Worm (Caenorhabditis elegans): ENCODE results near the gene sds-22.

DNA sequence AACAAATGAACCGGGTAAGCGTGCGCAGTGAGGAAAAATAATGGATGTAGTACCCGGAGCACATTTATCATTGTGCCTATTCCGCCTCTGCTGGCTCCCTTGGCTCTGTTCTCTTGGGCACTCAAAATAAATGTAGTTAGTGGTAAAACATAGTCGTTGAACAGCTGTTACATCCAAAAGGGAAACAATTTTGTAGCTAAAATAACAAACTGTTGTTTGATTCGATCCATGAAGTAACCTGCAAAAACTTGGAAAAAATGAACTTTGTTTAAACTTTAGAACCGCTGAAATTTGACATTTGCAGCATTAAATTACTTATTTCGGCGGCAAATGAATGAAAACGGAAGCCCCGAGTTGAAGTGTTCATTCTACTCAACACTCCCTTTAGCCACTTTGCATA lies 35.4 kb downstream of the sds-22 start:
- TF ChIP-seq ceh-24 (tag; optimal IDR thresholded peaks at IDR 0.05), result no peak
- TF ChIP-seq nfya-1 (tag; optimal IDR thresholded peaks at IDR 0.05), result no peak
- no peak for TF ChIP-seq npax-4 (tag; optimal IDR thresholded peaks at IDR 0.05)
- TF ChIP-seq Y22D7AL.16 (tag; optimal IDR thresholded peaks at IDR 0.05), result no peak
- TF ChIP-seq ama-1 (optimal IDR thresholded peaks at IDR 0.05), result no peak
- TF ChIP-seq ceh-14 (tag; optimal IDR thresholded peaks at IDR 0.05), result no peak
- no peak for TF ChIP-seq ttx-3 (tag; optimal IDR thresholded peaks at IDR 0.05)
- TF ChIP-seq elt-2 (tag; optimal IDR thresholded peaks at IDR 0.05), result no peak

Data from whole organism, late embryonic.